Worm (Caenorhabditis elegans): ENCODE data around the gene C43F9.4.

DNA sequence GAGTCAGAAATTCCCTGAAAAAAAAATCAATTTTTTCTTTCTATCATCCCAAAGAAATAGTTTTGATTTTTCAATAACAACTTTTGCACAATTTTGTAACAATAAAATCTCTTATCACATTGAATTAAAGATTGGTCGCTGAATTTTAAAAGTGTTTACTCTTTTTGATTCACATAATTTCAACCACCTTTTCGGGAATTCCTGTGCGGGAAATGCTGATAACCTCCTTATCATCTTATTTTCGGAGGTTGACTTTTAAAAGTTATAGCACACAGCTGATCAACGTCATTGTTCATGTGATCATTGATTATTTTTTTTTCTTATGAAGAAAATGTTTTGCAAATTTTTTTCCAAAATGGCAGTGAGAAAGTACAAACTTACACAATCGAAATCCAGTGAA is 45.6 kb downstream of the C43F9.4 start:
- TF ChIP-seq xbp-1 (tag; optimal IDR thresholded peaks at IDR 0.05) = no peak
- no peak for TF ChIP-seq vab-15 (tag; optimal IDR thresholded peaks at IDR 0.05)
- no peak for TF ChIP-seq skn-1 (tag; optimal IDR thresholded peaks at IDR 0.05)
- TF ChIP-seq nhr-77 (tag; optimal IDR thresholded peaks at IDR 0.05) = no peak
- TF ChIP-seq lin-13 (GFP tag; optimal IDR thresholded peaks at IDR 0.05) = no peak
- no peak for TF ChIP-seq alr-1 (tag; optimal IDR thresholded peaks at IDR 0.05; ENCODE audit: borderline replicate concordance)
- no peak for TF ChIP-seq nhr-237 (tag; optimal IDR thresholded peaks at IDR 0.05)
